Fruit fly (Drosophila melanogaster): Measurements from ENCODE around the gene CG46466.

Gene CG46466

dm6 chr4:703992-704690, 41.2 kb upstream of the CG46466 start:
- TF ChIP-seq salm (tag; optimal IDR thresholded peaks at IDR 0.05), result no peak
- peak; percentile 41 for TF ChIP-seq nerfin-1 (tag; optimal IDR thresholded peaks at IDR 0.05)
- TF ChIP-seq Vsx1 (GFP tag; optimal IDR thresholded peaks at IDR 0.05), result no peak
- no peak for TF ChIP-seq CG11696 (GFP tag; IDR thresholded peaks at IDR 0.05)
- peak; percentile 71 for TF ChIP-seq Deaf1 (tag; optimal IDR thresholded peaks at IDR 0.05)
- 0 out of 4 replicates have a peak, but pooled peaks have one; percentile 68 for TF ChIP-seq chinmo (GFP tag; IDR thresholded peaks at IDR 0.05; ENCODE audit: partially characterized antibody)
- no peak for TF ChIP-seq CG7839 (tag; optimal IDR thresholded peaks at IDR 0.05)
- peak; percentile 59 for TF ChIP-seq pros (GFP tag; optimal IDR thresholded peaks at IDR 0.05)
- TF ChIP-seq zfh2 (GFP tag; optimal IDR thresholded peaks at IDR 0.05), result no peak
- TF ChIP-seq tgo (GFP tag; IDR thresholded peaks at IDR 0.05), result no peak
- TF ChIP-seq crc (GFP tag; optimal IDR thresholded peaks at IDR 0.05), result no peak
- TF ChIP-seq CG17802 (tag; optimal IDR thresholded peaks at IDR 0.05), result peak; percentile 83
- no peak for TF ChIP-seq otp (GFP tag; IDR thresholded peaks at IDR 0.05)
- TF ChIP-seq chm (GFP tag; IDR thresholded peaks at IDR 0.05), result peak; percentile 12; the same call in 1 of the 2 replicates
- TF ChIP-seq Nf-YC (tag; optimal IDR thresholded peaks at IDR 0.05), result peak; percentile 100
- no peak for TF ChIP-seq Opbp (GFP tag; IDR thresholded peaks at IDR 0.05; ENCODE audit: partially characterized antibody)
- no peak for TF ChIP-seq CG11093 (GFP tag; IDR thresholded peaks at IDR 0.05)
- TF ChIP-seq NC2β (GFP tag; optimal IDR thresholded peaks at IDR 0.05), result no peak
- peak; percentile 53 for TF ChIP-seq D (optimal IDR thresholded peaks at IDR 0.05)
- no peak for TF ChIP-seq D (GFP tag; optimal IDR thresholded peaks at IDR 0.05)
- TF ChIP-seq CG18599 (GFP tag; optimal IDR thresholded peaks at IDR 0.05), result no peak
- TF ChIP-seq CG13894 (tag; optimal IDR thresholded peaks at IDR 0.05), result no peak
- TF ChIP-seq CG6272 (GFP tag; IDR thresholded peaks at IDR 0.05), result no peak
- TF ChIP-seq pzg (GFP tag; optimal IDR thresholded peaks at IDR 0.05), result no peak
- peak; percentile 100 for TF ChIP-seq Nf-YB (GFP tag; optimal IDR thresholded peaks at IDR 0.05)
- peak; percentile 32; the same call in 1 of the 2 replicates for TF ChIP-seq sna (GFP tag; IDR thresholded peaks at IDR 0.05; ENCODE audit: partially characterized antibody)
- TF ChIP-seq cas (GFP tag; IDR thresholded peaks at IDR 0.05), result no peak
- TF ChIP-seq dmrt11E (tag; optimal IDR thresholded peaks at IDR 0.05), result no peak
- TF ChIP-seq gcm (GFP tag; optimal IDR thresholded peaks at IDR 0.05), result peak; percentile 25
- TF ChIP-seq CG7745 (tag; optimal IDR thresholded peaks at IDR 0.05), result no peak
- TF ChIP-seq sug (tag; optimal IDR thresholded peaks at IDR 0.05), result no peak
- no peak for TF ChIP-seq row (GFP tag; IDR thresholded peaks at IDR 0.05)
- no peak for TF ChIP-seq grn (GFP tag; optimal IDR thresholded peaks at IDR 0.05)
- TF ChIP-seq CG1603 (tag; optimal IDR thresholded peaks at IDR 0.05), result no peak
- TF ChIP-seq CG16813 (GFP tag; IDR thresholded peaks at IDR 0.05; ENCODE audit: partially characterized antibody), result no peak
- peak; percentile 65; the same call in 1 of the 2 replicates for TF ChIP-seq crol (GFP tag; IDR thresholded peaks at IDR 0.05)
- no peak for TF ChIP-seq p53 (GFP tag; optimal IDR thresholded peaks at IDR 0.05)
- TF ChIP-seq gsb-n (tag; optimal IDR thresholded peaks at IDR 0.05), result peak; percentile 98
- peak; percentile 95 for TF ChIP-seq CG10321 (GFP tag; IDR thresholded peaks at IDR 0.05)
- TF ChIP-seq ac (GFP tag; optimal IDR thresholded peaks at IDR 0.05), result peak; percentile 15
- TF ChIP-seq CG8924 (tag; optimal IDR thresholded peaks at IDR 0.05), result no peak
- no peak for TF ChIP-seq CG8089 (GFP tag; optimal IDR thresholded peaks at IDR 0.05)
- peak; percentile 78 for TF ChIP-seq Jarid2 (GFP tag; optimal IDR thresholded peaks at IDR 0.05)
- peak; percentile 31; the same call in 2 of the 3 replicates for TF ChIP-seq zen2 (GFP tag; IDR thresholded peaks at IDR 0.05; ENCODE audit: partially characterized antibody)
- TF ChIP-seq ken (GFP tag; IDR thresholded peaks at IDR 0.05), result no peak
- no peak for TF ChIP-seq fd3F (GFP tag; optimal IDR thresholded peaks at IDR 0.05)
- TF ChIP-seq Nf-YA (GFP tag; IDR thresholded peaks at IDR 0.05), result peak; percentile 99
- TF ChIP-seq CG10274 (GFP tag; optimal IDR thresholded peaks at IDR 0.05), result no peak
- TF ChIP-seq Ptx1 (GFP tag; IDR thresholded peaks at IDR 0.05), result no peak

Measured in whole organism, embryonic.